Fruit fly (Drosophila melanogaster) whole organism, embryonic: ENCODE data around the gene CG14339.

Experiments
- Ada2b ChIP-seq: fragments of 200-800 bp; sonication (Bioruptor generic); IDR thresholded peaks from 2 replicates; pipeline ENCODE4 v1.3.6; 2022; ENCODE audit warnings: missing biosample characterization, missing genetic modification characterization
- CG1233 ChIP-seq: fragments of 200-800 bp; sonication (Bioruptor generic); optimal IDR thresholded peaks from 4 replicates; lab custom pipeline; 2018; ENCODE audit warnings: missing biosample characterization, mild to moderate bottlenecking, missing genetic modification characterization
- CG7839 ChIP-seq: fragments of 200-800 bp; sonication (Bioruptor generic); optimal IDR thresholded peaks from 3 replicates; lab custom pipeline; 2018; ENCODE audit warnings: missing biosample characterization, mild to moderate bottlenecking, missing genetic modification characterization, moderate library complexity
- CG7928 ChIP-seq: fragments of 200-800 bp; sonication (Bioruptor generic); optimal IDR thresholded peaks from 2 replicates; lab custom pipeline; 2017; ENCODE audit warnings: missing biosample characterization, mild to moderate bottlenecking, missing genetic modification characterization
- CG8388 ChIP-seq: fragments of 200-800 bp; sonication (Bioruptor generic); optimal IDR thresholded peaks from 2 replicates; lab custom pipeline; 2019; ENCODE audit warnings: missing biosample characterization, mild to moderate bottlenecking, missing genetic modification characterization, moderate library complexity
- HLH4C ChIP-seq: fragments of 200-800 bp; sonication (Bioruptor generic); IDR thresholded peaks from 3 replicates; pipeline ENCODE4 v1.3.6; 2022; ENCODE audit warnings: missing biosample characterization, missing genetic modification characterization; ENCODE audit not compliant: partially characterized antibody
- klu ChIP-seq: fragments of 200-800 bp; sonication (Bioruptor generic); IDR thresholded peaks from 2 replicates; pipeline ENCODE4 v1.3.6; 2022; ENCODE audit warnings: missing biosample characterization, missing genetic modification characterization
- prd ChIP-seq, 3 experiments: fragments of >200 bp in 2 of 3; fragments of 200-800 bp in 1 of 3; sonication (Bioruptor generic) in 1 of 3; optimal IDR thresholded peaks in 2 of 3; IDR thresholded peaks in 1 of 3; 2 replicates in 2 of 3; 3 replicates in 1 of 3; pipeline versions ENCODE4 v1.3.6 to Lab custom; 2017 to 2022; ENCODE audit warnings: missing biosample characterization in 1 of 3, missing genetic modification characterization in 1 of 3

dm6 chr2L:1136993-1137392, 28.7 kb downstream of the CG14339 start:
- no peak for TF ChIP-seq HLH4C (GFP tag; lab: Robert Waterston, UW)
- TF ChIP-seq CG7839 (tag; lab: Kevin White, UChicago), result no peak
- TF ChIP-seq CG8388 (GFP tag; lab: Kevin White, UChicago), result no peak
- no peak for TF ChIP-seq CG7928
- TF ChIP-seq klu, result no peak
- TF ChIP-seq Ada2b, result no peak
- no peak for TF ChIP-seq CG1233
- no peak for TF ChIP-seq prd (optimal IDR thresholded peaks at IDR 0.05; lab: Kevin White, UChicago)
- no peak for TF ChIP-seq prd (GFP tag; IDR thresholded peaks at IDR 0.05; lab: Robert Waterston, UW)
